Worm (Caenorhabditis elegans) whole organism, L3 larva: ENCODE data around the gene cest-4.

Experiments used
- ZK546.5 ChIP-seq: sonication (generic microtip); optimal IDR thresholded peaks from 2 replicates; lab custom pipeline; 2017; ENCODE audit warnings: missing biosample characterization, missing genetic modification characterization
- aly-2 ChIP-seq: fragments of 150-350 bp; optimal IDR thresholded peaks from 2 replicates; lab custom pipeline; 2014; ENCODE audit warnings: missing biosample characterization, missing genetic modification characterization
- ceh-82 ChIP-seq: fragments of 150-350 bp; optimal IDR thresholded peaks from 2 replicates; lab custom pipeline; 2014; ENCODE audit warnings: missing biosample characterization, missing genetic modification characterization
- ceh-9 ChIP-seq: sonication (generic microtip); optimal IDR thresholded peaks from 2 replicates; lab custom pipeline; 2018; ENCODE audit warnings: missing biosample characterization, missing genetic modification characterization
- daf-12 ChIP-seq: fragments of 150-350 bp; optimal IDR thresholded peaks from 2 replicates; lab custom pipeline; 2014; ENCODE audit warnings: missing biosample characterization, missing genetic modification reagents, missing genetic modification characterization
- egl-27 ChIP-seq: sonication (generic microtip); optimal IDR thresholded peaks from 4 replicates; lab custom pipeline; 2017; ENCODE audit warnings: missing biosample characterization, missing genetic modification reagents, missing genetic modification characterization
- egl-5 ChIP-seq: fragments of 150-350 bp; optimal IDR thresholded peaks from 2 replicates; lab custom pipeline; 2017; ENCODE audit warnings: missing biosample characterization, missing genetic modification reagents, missing genetic modification characterization, inconsistent platforms
- elt-1 ChIP-seq: fragments of 150-350 bp; optimal IDR thresholded peaks from 2 replicates; lab custom pipeline; 2014; ENCODE audit warnings: missing biosample characterization, missing genetic modification characterization
- elt-2 ChIP-seq: sonication (generic microtip); optimal IDR thresholded peaks from 2 replicates; lab custom pipeline; 2016; ENCODE audit warnings: missing genetic modification reagents, mild to moderate bottlenecking, missing genetic modification characterization, missing compliant biosample characterization
- elt-3 ChIP-seq, 3 experiments: fragments of 150-350 bp in 1 of 3; sonication (generic microtip) in 2 of 3; optimal IDR thresholded peaks; 2 replicates in 2 of 3; 4 replicates in 1 of 3; lab custom pipeline; 2014 to 2017; ENCODE audit warnings: missing biosample characterization in 3 of 3, missing genetic modification characterization in 3 of 3
- fkh-10 ChIP-seq: sonication (generic microtip); optimal IDR thresholded peaks from 2 replicates; lab custom pipeline; 2017; ENCODE audit warnings: missing biosample characterization, missing genetic modification reagents, missing genetic modification characterization
- fkh-2 ChIP-seq: fragments of 150-350 bp; optimal IDR thresholded peaks from 2 replicates; lab custom pipeline; 2014; ENCODE audit warnings: missing biosample characterization, missing genetic modification reagents, missing genetic modification characterization
- fos-1 ChIP-seq: fragments of 150-350 bp; optimal IDR thresholded peaks from 2 replicates; lab custom pipeline; 2014; ENCODE audit warnings: missing biosample characterization, missing genetic modification characterization
- hmg-11 ChIP-seq: sonication (generic microtip); optimal IDR thresholded peaks from 2 replicates; lab custom pipeline; 2016; ENCODE audit warnings: missing genetic modification characterization, missing compliant biosample characterization
- jun-1 ChIP-seq: fragments of 150-350 bp; optimal IDR thresholded peaks from 2 replicates; lab custom pipeline; 2014; ENCODE audit warnings: missing biosample characterization, missing genetic modification reagents, missing genetic modification characterization
- lin-15B ChIP-seq: fragments of 150-350 bp; optimal IDR thresholded peaks from 2 replicates; lab custom pipeline; 2014; ENCODE audit warnings: missing biosample characterization, missing genetic modification characterization
- lin-39 ChIP-seq: fragments of 150-350 bp; optimal IDR thresholded peaks from 2 replicates; lab custom pipeline; 2018; ENCODE audit warnings: missing biosample characterization, missing genetic modification reagents, missing genetic modification characterization
- mml-1 ChIP-seq: fragments of 150-350 bp; sonication (generic microtip); optimal IDR thresholded peaks from 3 replicates; lab custom pipeline; 2014; ENCODE audit warnings: missing biosample characterization, missing genetic modification characterization
- nfya-1 ChIP-seq: sonication (generic microtip); optimal IDR thresholded peaks from 2 replicates; lab custom pipeline; 2017; ENCODE audit warnings: missing genetic modification characterization, mild to moderate bottlenecking, missing compliant biosample characterization, antibody characterized with exemption, moderate library complexity; ENCODE audit not compliant: insufficient read depth
- nhr-12 ChIP-seq: fragments of 150-350 bp; optimal IDR thresholded peaks from 2 replicates; lab custom pipeline; 2014; ENCODE audit warnings: missing biosample characterization, missing genetic modification characterization
- nhr-25 ChIP-seq: sonication (generic microtip); optimal IDR thresholded peaks from 2 replicates; lab custom pipeline; 2017; ENCODE audit warnings: missing biosample characterization, missing genetic modification characterization
- nhr-43 ChIP-seq: sonication (generic microtip); optimal IDR thresholded peaks from 2 replicates; lab custom pipeline; 2016; ENCODE audit warnings: mild to moderate bottlenecking, missing genetic modification characterization, missing compliant biosample characterization; ENCODE audit not compliant: poor library complexity, severe bottlenecking
- nhr-67 ChIP-seq: fragments of 150-350 bp; optimal IDR thresholded peaks from 2 replicates; lab custom pipeline; 2014; ENCODE audit warnings: missing biosample characterization, missing genetic modification characterization
- nhr-77 ChIP-seq: fragments of 150-350 bp; optimal IDR thresholded peaks from 2 replicates; lab custom pipeline; 2014; ENCODE audit warnings: missing biosample characterization, missing genetic modification characterization
- pha-4 ChIP-seq: fragments of 150-350 bp; optimal IDR thresholded peaks from 2 replicates; lab custom pipeline; 2014; ENCODE audit warnings: missing biosample characterization, missing genetic modification reagents, missing genetic modification characterization
- pqm-1 ChIP-seq: fragments of 150-350 bp; optimal IDR thresholded peaks from 2 replicates; lab custom pipeline; 2017; ENCODE audit warnings: missing biosample characterization, missing genetic modification characterization, inconsistent platforms
- sea-2 ChIP-seq: fragments of 150-350 bp; sonication (generic microtip); optimal IDR thresholded peaks from 4 replicates; lab custom pipeline; 2014; ENCODE audit warnings: missing biosample characterization, missing genetic modification reagents, missing genetic modification characterization
- skn-1 ChIP-seq: fragments of 150-350 bp; optimal IDR thresholded peaks from 2 replicates; lab custom pipeline; 2014; ENCODE audit warnings: missing biosample characterization, missing genetic modification characterization
- tbx-2 ChIP-seq: sonication (generic microtip); optimal IDR thresholded peaks from 2 replicates; lab custom pipeline; 2016; ENCODE audit warnings: mild to moderate bottlenecking, missing genetic modification characterization, missing compliant biosample characterization
- unc-39 ChIP-seq: sonication (generic microtip); optimal IDR thresholded peaks from 4 replicates; lab custom pipeline; 2017; ENCODE audit warnings: missing biosample characterization, missing genetic modification characterization
- unc-62 ChIP-seq: fragments of 150-350 bp; sonication (generic microtip); optimal IDR thresholded peaks from 4 replicates; lab custom pipeline; 2014; ENCODE audit warnings: missing biosample characterization, missing genetic modification reagents, missing genetic modification characterization
- zag-1 ChIP-seq: fragments of 150-350 bp; optimal IDR thresholded peaks from 2 replicates; lab custom pipeline; 2014; ENCODE audit warnings: missing biosample characterization, missing genetic modification characterization
- ztf-11 ChIP-seq: fragments of 150-350 bp; optimal IDR thresholded peaks from 2 replicates; lab custom pipeline; 2014; ENCODE audit warnings: missing biosample characterization, missing genetic modification characterization

The cest-4 gene

ce11 chrIV:6809756-6810155 is 7.6 kb upstream of the cest-4 start (continued):
- no peak for TF ChIP-seq ceh-82
- TF ChIP-seq nhr-67 = no peak
- peak; percentile 76 for TF ChIP-seq nfya-1 (tag; lab: Kevin White, UChicago)
- TF ChIP-seq unc-39 (tag; lab: Kevin White, UChicago) = no peak
- no peak for TF ChIP-seq fos-1 (tag; lab: Kevin White, UChicago)
- TF ChIP-seq ztf-11 (tag; lab: Kevin White, UChicago) = no peak
- TF ChIP-seq daf-12 = no peak
- no peak for TF ChIP-seq egl-5 (tag; lab: Kevin White, UChicago)
- TF ChIP-seq, all 47 proteins: peak for 8

- TF ChIP-seq tbx-2 (tag; lab: Kevin White, UChicago) (no peak), sea-2 (no peak), pha-4 (tag; lab: Kevin White, UChicago) (no peak), fkh-2 (tag; lab: Kevin White, UChicago) (no peak), hmg-11 (peak; percentile 3), skn-1 (tag; lab: Kevin White, UChicago) (no peak), lin-15B (peak; percentile 28), elt-1 (tag; lab: Kevin White, UChicago) (peak; percentile 71), zag-1 (tag; lab: Kevin White, UChicago) (no peak), nhr-25 (tag; lab: Kevin White, UChicago) (no peak), ceh-82 (no peak), fkh-10 (GFP tag; lab: Kevin White, UChicago) (peak; percentile 41), mml-1 (tag; lab: Kevin White, UChicago) (no peak), aly-2 (tag; lab: Kevin White, UChicago) (no peak), pqm-1 (tag; lab: Kevin White, UChicago) (no peak), nhr-43 (no peak), lin-39 (tag; lab: Kevin White, UChicago) (peak; percentile 67), nhr-12 (tag; lab: Kevin White, UChicago) (no peak), ceh-9 (tag; lab: Kevin White, UChicago) (no peak), nhr-77 (no peak), nfya-1 (tag; lab: Kevin White, UChicago) (peak; percentile 54), elt-3 (tag; optimal IDR thresholded peaks at IDR 0.05; lab: Kevin White, UChicago) (no peak)
- TF ChIP-seq, all 47 proteins: peak for 6
Observed at ce11 chrIV:6806475-6807063, 4.4 kb upstream of the cest-4 start, which contains the start of gene C17H12.10. Gene C17H12.10 (plus strand): TSS chrIV:6806799.

DNA sequence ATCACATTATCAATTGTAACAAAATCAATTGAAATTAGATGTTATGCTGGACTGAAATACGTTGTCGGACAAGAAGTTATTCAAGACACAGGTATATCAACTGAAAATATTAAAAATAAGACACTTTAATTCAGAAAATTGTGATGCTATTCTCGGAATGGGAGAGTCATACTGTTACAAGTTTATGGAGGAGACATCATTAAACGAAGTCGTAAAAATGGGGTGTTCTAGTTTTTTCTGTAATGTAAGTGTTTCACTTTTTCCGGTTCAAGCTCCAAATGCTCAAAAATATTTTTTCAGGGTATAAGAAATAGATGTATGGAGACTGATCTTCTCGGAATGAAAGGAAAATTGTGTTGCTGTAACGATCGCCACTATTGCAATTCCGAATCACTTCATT is 2.7 kb upstream of the cest-4 start, which contains the start of gene C17H12.37:
Gene C17H12.37, plus strand, starts transcription at position 301 of the 400 bp plus-strand sequence.
- TF ChIP-seq elt-2 (tag; lab: Kevin White, UChicago) (peak; percentile 5), pha-4 (tag; lab: Kevin White, UChicago) (no peak)
- TF ChIP-seq, all 47 proteins: peak for 1

DNA sequence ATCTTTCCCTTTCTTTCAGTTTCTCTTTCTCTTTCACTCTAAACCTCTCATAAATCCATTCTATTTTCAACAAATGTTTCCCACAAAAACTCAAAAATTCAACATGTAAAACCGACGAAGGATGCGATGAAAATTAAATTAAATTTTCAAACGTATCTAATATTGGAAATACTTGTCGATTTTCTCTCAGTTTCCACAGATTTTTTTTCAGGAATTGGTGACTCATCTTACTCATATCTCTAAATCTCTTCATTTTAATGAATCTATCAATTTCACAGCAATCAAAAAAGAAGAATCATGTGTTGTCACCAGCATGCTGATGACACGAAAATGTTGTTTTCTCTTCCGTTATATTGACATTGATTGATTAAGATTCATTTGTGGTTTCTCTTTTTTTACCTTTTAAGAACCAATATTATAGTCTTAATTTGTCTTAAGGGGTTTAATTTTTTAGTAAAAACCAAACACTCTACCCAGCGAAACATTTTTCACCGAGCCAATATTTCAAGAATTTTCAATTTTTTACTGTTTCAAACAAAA is 1.7 kb upstream of the cest-4 start:
- TF ChIP-seq nhr-67 (no peak), pha-4 (tag; lab: Kevin White, UChicago) (no peak), sea-2 (no peak), elt-2 (tag; lab: Kevin White, UChicago) (no peak), jun-1 (tag; lab: Kevin White, UChicago) (no peak), ZK546.5 (tag; lab: Kevin White, UChicago) (no peak), unc-62 (no peak)
- TF ChIP-seq, all 47 proteins: peak for 0

- TF ChIP-seq egl-27 (tag; lab: Kevin White, UChicago) = no peak
- no peak for TF ChIP-seq ztf-11 (tag; lab: Kevin White, UChicago)
- no peak for TF ChIP-seq daf-12
- no peak for TF ChIP-seq elt-2 (tag; lab: Kevin White, UChicago)
Observed at ce11 chrIV:6803294-6803693, 1.2 kb upstream of the cest-4 start.
